Fruit fly (Drosophila melanogaster): ENCODE data around the gene CG6040.

Gene CG6040

DNA sequence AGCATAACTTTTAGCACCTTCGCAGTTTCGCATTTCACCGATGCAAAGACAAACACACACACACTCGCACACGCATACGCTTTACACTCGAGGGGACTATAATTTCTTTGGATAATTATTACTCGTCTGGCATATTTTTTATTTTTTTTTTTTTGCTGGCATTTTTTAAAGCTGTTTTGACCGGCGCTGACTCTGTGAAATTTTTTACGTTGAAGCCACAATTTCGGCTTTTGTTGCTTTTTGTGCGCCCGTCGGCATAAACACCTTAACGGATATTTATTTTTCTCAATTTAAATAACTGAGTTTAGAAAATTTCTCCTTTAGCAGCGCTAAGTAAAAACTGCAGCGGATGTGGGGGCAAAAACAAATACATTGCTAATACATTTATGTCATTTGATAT lies 1.5 kb downstream of the CG6040 start:
- no peak for TF ChIP-seq N (GFP tag; optimal IDR thresholded peaks at IDR 0.05)
- no peak for TF ChIP-seq GATAd (GFP tag; optimal IDR thresholded peaks at IDR 0.05)
- no peak for TF ChIP-seq CrebA (GFP tag; optimal IDR thresholded peaks at IDR 0.05; ENCODE audit: borderline replicate concordance)
- no peak for TF ChIP-seq Dif (GFP tag; optimal IDR thresholded peaks at IDR 0.05; ENCODE audit: partially characterized antibody)
- TF ChIP-seq HLH106 (tag; optimal IDR thresholded peaks at IDR 0.05) = no peak
- TF ChIP-seq Rel (GFP tag; optimal IDR thresholded peaks at IDR 0.05) = no peak
- no peak for TF ChIP-seq Rel (tag; optimal IDR thresholded peaks at IDR 0.05)
- no peak for TF ChIP-seq usp (GFP tag; optimal IDR thresholded peaks at IDR 0.05)
- TF ChIP-seq CG32264 (GFP tag; optimal IDR thresholded peaks at IDR 0.05) = no peak
- TF ChIP-seq foxo (GFP tag; optimal IDR thresholded peaks at IDR 0.05) = no peak
- TF ChIP-seq OdsH (GFP tag; optimal IDR thresholded peaks at IDR 0.05) = no peak

DNA sequence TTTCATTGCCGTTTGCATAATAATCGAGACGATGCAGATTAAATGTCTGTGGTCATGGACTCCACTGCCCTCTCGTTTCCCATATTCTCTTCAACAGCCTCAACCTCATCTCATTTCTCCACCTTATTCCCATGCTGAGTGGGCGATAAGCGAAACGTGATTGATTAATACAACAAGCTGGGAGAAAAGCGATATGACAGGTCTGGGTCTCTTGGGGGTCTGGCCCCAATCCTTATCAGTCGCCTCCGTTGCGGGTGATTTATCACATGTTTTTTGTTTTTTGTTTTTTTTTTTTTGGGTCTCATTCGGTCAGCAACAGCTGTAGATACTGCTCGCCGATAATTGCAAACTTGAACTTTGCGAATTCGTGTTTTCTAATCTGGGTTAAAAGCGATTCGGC lies 3.3 kb downstream of the CG6040 start:
- no peak for TF ChIP-seq Hr78 (GFP tag; optimal IDR thresholded peaks at IDR 0.05)
- no peak for TF ChIP-seq psq (GFP tag; optimal IDR thresholded peaks at IDR 0.05)
- no peak for TF ChIP-seq Hnf4 (GFP tag; optimal IDR thresholded peaks at IDR 0.05)
- no peak for TF ChIP-seq Dfd (GFP tag; optimal IDR thresholded peaks at IDR 0.05)
- no peak for TF ChIP-seq woc (GFP tag; optimal IDR thresholded peaks at IDR 0.05)
- TF ChIP-seq sv (GFP tag; optimal IDR thresholded peaks at IDR 0.05) = no peak
- TF ChIP-seq HLH106 (tag; optimal IDR thresholded peaks at IDR 0.05) = no peak
- no peak for TF ChIP-seq OdsH (GFP tag; optimal IDR thresholded peaks at IDR 0.05)
- no peak for TF ChIP-seq Mio (GFP tag; optimal IDR thresholded peaks at IDR 0.05)
- no peak for TF ChIP-seq Hr83 (GFP tag; optimal IDR thresholded peaks at IDR 0.05; ENCODE audit: poor library complexity, severe bottlenecking)
- no peak for TF ChIP-seq dmrt93B (GFP tag; optimal IDR thresholded peaks at IDR 0.05)
- no peak for TF ChIP-seq Jra (GFP tag; optimal IDR thresholded peaks at IDR 0.05)
- TF ChIP-seq brk (GFP tag; optimal IDR thresholded peaks at IDR 0.05) = no peak

DNA sequence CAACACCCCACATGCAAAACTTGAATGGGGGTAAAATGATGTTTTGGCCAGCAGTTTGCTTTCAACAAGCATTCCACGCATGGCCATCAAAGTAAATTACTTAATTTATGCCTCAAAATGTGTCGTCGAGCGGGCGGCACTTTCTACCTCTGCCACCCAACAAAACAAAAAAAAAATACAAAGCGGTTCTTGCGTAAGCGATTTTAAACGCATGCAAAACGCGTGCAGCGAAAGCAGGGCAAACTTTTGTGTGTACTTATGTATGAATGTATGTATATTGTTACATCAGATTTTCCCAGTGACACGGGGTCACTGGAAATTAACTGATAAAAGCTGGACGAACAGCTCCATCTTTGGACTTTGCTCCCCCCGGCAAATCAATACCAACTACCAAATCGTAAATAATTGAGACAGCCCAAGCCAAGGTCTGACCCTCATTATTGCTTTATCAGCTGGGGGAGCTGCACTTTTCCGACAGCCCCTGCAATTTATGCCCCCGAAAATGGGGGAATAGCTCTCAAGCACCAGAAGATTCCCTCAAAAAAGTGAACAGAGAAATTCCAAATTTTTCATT lies 4.6 kb downstream of the CG6040 start:
- no peak for TF ChIP-seq Dfd (GFP tag; optimal IDR thresholded peaks at IDR 0.05)
- TF ChIP-seq Hr78 (GFP tag; optimal IDR thresholded peaks at IDR 0.05) = no peak
- no peak for TF ChIP-seq Hr83 (GFP tag; optimal IDR thresholded peaks at IDR 0.05; ENCODE audit: poor library complexity, severe bottlenecking)
- TF ChIP-seq dsf (GFP tag; optimal IDR thresholded peaks at IDR 0.05; ENCODE audit: borderline replicate concordance) = no peak
- no peak for TF ChIP-seq sage (GFP tag; optimal IDR thresholded peaks at IDR 0.05)
- TF ChIP-seq fru (GFP tag; optimal IDR thresholded peaks at IDR 0.05) = no peak
- no peak for TF ChIP-seq HLH106 (tag; optimal IDR thresholded peaks at IDR 0.05)
- no peak for TF ChIP-seq rgr (GFP tag; optimal IDR thresholded peaks at IDR 0.05)
- no peak for TF ChIP-seq h (GFP tag; optimal IDR thresholded peaks at IDR 0.05)
- TF ChIP-seq br (GFP tag; optimal IDR thresholded peaks at IDR 0.05) = no peak
- TF ChIP-seq Myc (optimal IDR thresholded peaks at IDR 0.05) = no peak
- no peak for TF ChIP-seq N (GFP tag; optimal IDR thresholded peaks at IDR 0.05)
- TF ChIP-seq dl (GFP tag; optimal IDR thresholded peaks at IDR 0.05; ENCODE audit: insufficient read depth in 1 of 2, partially characterized antibody in 2 of 2) = no peak
- TF ChIP-seq Abd-B (GFP tag; optimal IDR thresholded peaks at IDR 0.05) = no peak

DNA sequence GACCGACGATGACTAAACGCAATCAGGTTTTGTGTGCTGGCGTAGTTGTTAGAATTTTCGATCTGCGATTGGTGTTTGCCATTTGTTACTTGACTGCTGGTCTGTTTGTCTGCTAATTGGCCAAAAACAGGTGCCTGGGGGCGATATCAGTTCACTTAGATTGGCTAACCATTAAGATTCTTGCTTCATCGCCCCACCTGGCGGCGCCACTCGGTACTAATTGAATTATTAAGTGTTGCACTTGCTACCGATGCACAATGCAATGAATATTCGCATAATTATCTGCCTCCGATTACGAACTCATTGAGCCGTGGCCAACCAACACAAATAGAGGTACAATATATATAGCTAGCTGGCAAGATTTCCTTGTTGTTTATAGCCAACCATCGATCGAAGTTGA lies 6.4 kb downstream of the CG6040 start:
- TF ChIP-seq br (GFP tag; optimal IDR thresholded peaks at IDR 0.05) = no peak
- TF ChIP-seq Hr83 (GFP tag; optimal IDR thresholded peaks at IDR 0.05; ENCODE audit: poor library complexity, severe bottlenecking) = no peak
- TF ChIP-seq jim (GFP tag; optimal IDR thresholded peaks at IDR 0.05) = no peak
- no peak for TF ChIP-seq Dif (GFP tag; optimal IDR thresholded peaks at IDR 0.05; ENCODE audit: partially characterized antibody)
- TF ChIP-seq OdsH (GFP tag; optimal IDR thresholded peaks at IDR 0.05) = no peak
- no peak for TF ChIP-seq brk (GFP tag; optimal IDR thresholded peaks at IDR 0.05)
- TF ChIP-seq pan (optimal IDR thresholded peaks at IDR 0.05) = no peak
- TF ChIP-seq CG9705 (GFP tag; optimal IDR thresholded peaks at IDR 0.05) = no peak
- no peak for TF ChIP-seq tai (GFP tag; optimal IDR thresholded peaks at IDR 0.05)
- no peak for TF ChIP-seq Rel (GFP tag; optimal IDR thresholded peaks at IDR 0.05)
- TF ChIP-seq Rel (tag; optimal IDR thresholded peaks at IDR 0.05) = no peak
- TF ChIP-seq Myc (optimal IDR thresholded peaks at IDR 0.05) = no peak
- no peak for TF ChIP-seq dsf (GFP tag; optimal IDR thresholded peaks at IDR 0.05; ENCODE audit: borderline replicate concordance)
- no peak for TF ChIP-seq sv (GFP tag; optimal IDR thresholded peaks at IDR 0.05)
- TF ChIP-seq foxo (GFP tag; optimal IDR thresholded peaks at IDR 0.05) = no peak
- no peak for TF ChIP-seq Hr78 (GFP tag; optimal IDR thresholded peaks at IDR 0.05)
- TF ChIP-seq CG32264 (GFP tag; optimal IDR thresholded peaks at IDR 0.05) = no peak
